Worm (Caenorhabditis elegans): ENCODE results near the gene Y53F4B.51.
A peak's percentile ranks its signal among the peaks of the same experiment; 100 is the strongest.
"Not testable (repeated sequence)": the region's sequence is repeated elsewhere in the genome, so short reads cannot be mapped to it uniquely, and the experiment has no call there.

The Y53F4B.51 gene

DNA sequence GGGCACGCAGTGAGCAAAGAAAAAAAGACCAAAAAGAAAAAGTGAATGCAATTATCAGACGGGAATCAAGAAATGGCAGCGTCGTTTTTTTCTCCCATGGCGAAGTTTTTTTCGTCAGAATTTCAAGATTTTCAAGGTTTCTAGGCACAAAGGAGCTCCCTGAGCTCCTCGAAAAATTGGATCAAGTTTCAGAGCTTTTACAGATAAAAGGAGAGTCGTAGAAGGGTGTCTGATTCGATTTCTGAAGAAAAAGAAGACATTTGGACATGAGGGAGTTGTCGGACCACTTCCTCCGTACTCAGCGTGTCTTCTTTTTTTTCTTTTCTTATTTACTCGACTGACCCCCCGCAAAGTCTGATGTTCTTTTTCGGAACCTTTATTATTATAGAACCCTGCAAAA, 1.4 kb upstream of the Y53F4B.51 start:
- no peak for TF ChIP-seq klf-2 (GFP tag; conservative IDR thresholded peaks at IDR 0.05)
- no peak for TF ChIP-seq ztf-23 (GFP tag; IDR thresholded peaks at IDR 0.05)
- no peak for TF ChIP-seq T22C8.4 (GFP tag; IDR thresholded peaks at IDR 0.05)
- TF ChIP-seq tab-1 (GFP tag; IDR thresholded peaks at IDR 0.05): no peak
- no peak for TF ChIP-seq ref-1 (GFP tag; conservative IDR thresholded peaks at IDR 0.05)
- no peak for TF ChIP-seq ztf-29 (GFP tag; IDR thresholded peaks at IDR 0.05)
- TF ChIP-seq flt-1 (GFP tag; IDR thresholded peaks at IDR 0.05): no peak
- TF ChIP-seq med-1 (GFP tag; optimal IDR thresholded peaks at IDR 0.05; ENCODE audit: insufficient read depth): no peak
- no peak for TF ChIP-seq cog-1 (tag; optimal IDR thresholded peaks at IDR 0.05)

DNA sequence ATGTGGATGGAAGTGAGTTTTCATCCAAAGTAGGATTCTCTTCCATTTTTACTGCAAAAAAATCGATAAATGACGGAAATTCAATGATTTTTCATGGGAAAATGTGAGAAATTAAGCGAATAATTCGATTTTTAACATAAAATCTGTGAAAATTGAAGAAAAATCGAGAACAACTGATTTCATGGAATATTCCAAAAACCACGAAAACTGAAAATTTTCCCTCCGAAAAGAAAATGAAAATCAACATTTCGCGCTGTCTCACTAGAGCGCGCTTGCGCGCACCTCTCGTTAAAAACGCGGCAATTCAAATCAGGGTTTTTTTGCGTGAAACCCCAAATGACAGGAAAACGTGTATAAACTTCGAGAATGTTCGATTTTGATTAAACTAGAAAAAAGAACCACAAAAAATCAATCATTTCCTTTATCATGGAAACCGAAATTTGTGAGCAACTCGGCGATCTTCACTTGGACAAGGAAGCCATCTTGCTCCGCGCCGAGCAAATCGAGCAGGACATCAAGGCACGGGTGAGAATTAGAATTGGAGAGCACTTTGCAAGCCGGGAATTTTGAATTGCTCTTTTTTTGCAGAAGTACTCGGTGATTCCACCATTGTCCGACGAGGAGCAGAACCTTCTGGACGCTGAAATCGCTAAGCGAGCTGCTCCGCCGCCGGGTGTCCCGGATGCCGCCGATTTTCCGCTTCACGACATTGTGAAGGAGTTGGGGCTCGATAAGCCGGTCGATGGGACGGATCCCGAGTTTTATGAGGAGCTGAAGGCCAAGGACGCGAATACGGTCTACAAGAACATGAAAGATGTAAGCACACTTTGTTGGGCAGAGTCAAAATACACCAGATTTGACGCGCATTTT, 3.6 kb downstream of the Y53F4B.51 start, which contains the start of the genes Y53F4B.9 and Y53F4B.11:
TSS of gene Y53F4B.9 (minus strand) at position 51 of the 870 bp plus-strand sequence.
TSS of gene Y53F4B.11 (plus strand) at position 383 of the 870 bp plus-strand sequence.
- no peak for TF ChIP-seq klf-2 (GFP tag; conservative IDR thresholded peaks at IDR 0.05)
- TF ChIP-seq cog-1 (tag; optimal IDR thresholded peaks at IDR 0.05): peak; percentile 4
- no peak for TF ChIP-seq ztf-23 (GFP tag; IDR thresholded peaks at IDR 0.05)

DNA sequence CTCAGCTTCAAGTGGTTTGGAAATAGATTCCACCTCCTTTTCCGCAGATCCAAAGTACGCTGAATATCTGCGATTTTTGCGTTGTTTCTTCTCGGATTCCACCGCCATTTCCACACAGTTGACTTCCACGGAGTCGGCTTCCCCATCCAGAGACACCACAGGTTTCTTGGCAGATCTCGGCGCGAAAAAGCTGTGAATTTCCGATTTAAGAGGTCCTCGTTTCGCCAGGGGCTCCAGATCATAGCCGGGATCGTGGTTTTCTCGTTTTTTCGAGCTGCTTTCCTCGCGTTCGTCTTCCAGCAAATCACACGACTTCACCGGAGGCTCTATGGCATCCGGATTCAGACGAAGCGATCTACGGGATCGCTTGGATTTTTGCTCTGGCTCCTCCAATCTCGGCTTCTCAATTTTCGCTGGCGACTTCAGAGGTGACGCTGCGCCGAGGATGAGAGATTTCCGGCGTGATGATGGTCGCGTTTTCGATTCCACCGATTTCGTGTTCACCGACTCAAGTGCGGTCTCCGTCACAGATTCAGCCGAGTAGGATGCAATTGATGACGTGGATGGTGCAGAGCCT, 5.7 kb downstream of the Y53F4B.51 start:
- TF ChIP-seq tab-1 (GFP tag; IDR thresholded peaks at IDR 0.05) (no peak), ztf-23 (GFP tag; IDR thresholded peaks at IDR 0.05) (no peak), klf-2 (GFP tag; conservative IDR thresholded peaks at IDR 0.05) (no peak), cog-1 (tag; optimal IDR thresholded peaks at IDR 0.05) (no peak), flt-1 (GFP tag; IDR thresholded peaks at IDR 0.05) (no peak)

DNA sequence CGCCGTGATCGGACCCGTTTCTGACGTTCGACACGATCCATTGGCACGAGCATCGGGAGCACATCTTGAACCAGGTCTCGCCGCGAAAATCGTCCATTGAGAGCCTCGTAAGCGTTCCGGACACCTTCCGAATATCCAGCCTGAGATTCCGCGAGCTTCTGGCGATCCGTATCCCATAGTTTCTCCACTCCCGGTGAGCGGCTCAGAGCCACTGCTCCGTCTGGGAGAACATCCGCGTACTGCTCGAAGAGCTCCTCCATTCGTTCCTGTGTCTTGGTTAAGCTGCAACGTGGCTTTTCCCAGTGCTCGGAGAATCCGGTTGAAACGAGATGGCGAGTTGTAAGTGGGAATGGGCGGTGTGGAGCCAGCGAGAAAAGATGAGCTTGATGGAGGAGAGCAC, 9.1 kb downstream of the Y53F4B.51 start:
- no peak for TF ChIP-seq ztf-29 (GFP tag; IDR thresholded peaks at IDR 0.05)
- TF ChIP-seq ztf-23 (GFP tag; IDR thresholded peaks at IDR 0.05): no peak
- TF ChIP-seq flt-1 (GFP tag; IDR thresholded peaks at IDR 0.05): no peak
- no peak for TF ChIP-seq med-1 (GFP tag; optimal IDR thresholded peaks at IDR 0.05; ENCODE audit: insufficient read depth)
- no peak for TF ChIP-seq tab-1 (GFP tag; IDR thresholded peaks at IDR 0.05)

DNA sequence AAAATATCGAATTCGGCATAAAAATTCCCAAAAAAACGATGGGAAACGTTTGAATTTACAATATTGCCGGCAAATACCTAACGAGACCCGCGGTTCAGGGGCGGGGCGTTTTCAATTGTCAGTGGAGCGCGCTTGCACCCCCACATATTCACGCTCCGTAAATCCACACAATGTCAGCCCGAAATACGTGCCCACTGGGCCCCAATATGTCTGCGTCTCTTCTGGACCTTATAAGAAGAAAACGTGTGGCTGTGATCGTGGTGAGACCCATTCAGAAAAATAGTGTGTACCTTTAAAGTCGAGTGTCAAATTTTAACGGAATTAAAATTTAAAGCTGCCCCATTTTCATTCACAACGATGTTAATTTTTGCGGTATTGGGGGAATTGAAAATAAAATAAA, 9.7 kb downstream of the Y53F4B.51 start:
- TF ChIP-seq klf-2 (GFP tag; conservative IDR thresholded peaks at IDR 0.05) (no peak), flt-1 (GFP tag; IDR thresholded peaks at IDR 0.05) (no peak), ztf-23 (GFP tag; IDR thresholded peaks at IDR 0.05) (no peak), cog-1 (tag; optimal IDR thresholded peaks at IDR 0.05) (no peak), tab-1 (GFP tag; IDR thresholded peaks at IDR 0.05) (no peak), T22C8.4 (GFP tag; IDR thresholded peaks at IDR 0.05) (no peak), ztf-29 (GFP tag; IDR thresholded peaks at IDR 0.05) (no peak), med-1 (GFP tag; optimal IDR thresholded peaks at IDR 0.05; ENCODE audit: insufficient read depth) (no peak), ref-1 (GFP tag; conservative IDR thresholded peaks at IDR 0.05) (no peak)

DNA sequence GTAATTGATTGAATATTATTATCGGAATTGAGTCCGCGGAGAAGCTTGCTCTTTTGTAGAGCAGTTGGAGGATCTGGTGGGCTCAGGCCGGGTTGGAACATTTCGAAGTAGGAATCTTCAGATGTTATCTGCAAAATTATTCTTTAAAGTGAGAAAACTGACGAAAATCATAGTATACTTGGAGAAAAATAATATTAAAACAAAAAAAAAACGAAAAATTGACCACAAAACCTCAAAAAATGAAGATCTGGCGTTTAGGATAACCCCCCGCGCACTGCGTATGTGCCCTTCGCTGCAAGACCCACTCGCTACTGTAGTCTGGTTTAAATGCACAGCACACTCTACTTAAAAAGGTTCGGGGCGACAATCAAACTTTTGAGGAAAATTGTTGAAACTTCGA, 10.8 kb downstream of the Y53F4B.51 start, which contains the start of gene Y53F4B.10:
TSS of gene Y53F4B.10 (minus strand) at position 101 of the 400 bp plus-strand sequence.
- TF ChIP-seq ztf-23 (GFP tag; IDR thresholded peaks at IDR 0.05): no peak
- no peak for TF ChIP-seq ref-1 (GFP tag; conservative IDR thresholded peaks at IDR 0.05)
- TF ChIP-seq T22C8.4 (GFP tag; IDR thresholded peaks at IDR 0.05): no peak
- no peak for TF ChIP-seq tab-1 (GFP tag; IDR thresholded peaks at IDR 0.05)
- TF ChIP-seq klf-2 (GFP tag; conservative IDR thresholded peaks at IDR 0.05): no peak
- TF ChIP-seq flt-1 (GFP tag; IDR thresholded peaks at IDR 0.05): no peak
- no peak for TF ChIP-seq med-1 (GFP tag; optimal IDR thresholded peaks at IDR 0.05; ENCODE audit: insufficient read depth)
- no peak for TF ChIP-seq cog-1 (tag; optimal IDR thresholded peaks at IDR 0.05)
- no peak for TF ChIP-seq ztf-29 (GFP tag; IDR thresholded peaks at IDR 0.05)

DNA sequence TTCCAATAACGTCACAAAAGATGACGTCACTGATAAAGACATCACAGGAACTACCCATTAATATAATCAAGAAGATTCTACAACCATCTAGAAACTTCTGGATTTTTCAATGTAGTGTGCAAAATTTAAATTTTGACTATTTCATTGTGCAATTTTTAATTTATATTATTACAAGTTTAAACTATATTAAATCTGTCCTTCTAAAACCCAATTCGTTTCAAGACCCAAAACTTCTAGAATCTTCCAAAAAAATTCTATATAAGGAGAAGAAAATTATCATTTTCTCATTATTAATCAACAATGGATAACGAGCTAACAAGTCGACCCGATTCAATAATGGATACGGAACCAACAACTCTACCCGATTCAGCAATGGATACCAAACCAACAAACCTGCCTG, 21.6 kb downstream of the Y53F4B.51 start, which contains the start of gene Y53F4B.7:
TSS of gene Y53F4B.7 (plus strand) at position 301 of the 400 bp plus-strand sequence.
- TF ChIP-seq ztf-23, ztf-29, T22C8.4 (GFP tag; IDR thresholded peaks at IDR 0.05): not testable (repeated sequence)

DNA sequence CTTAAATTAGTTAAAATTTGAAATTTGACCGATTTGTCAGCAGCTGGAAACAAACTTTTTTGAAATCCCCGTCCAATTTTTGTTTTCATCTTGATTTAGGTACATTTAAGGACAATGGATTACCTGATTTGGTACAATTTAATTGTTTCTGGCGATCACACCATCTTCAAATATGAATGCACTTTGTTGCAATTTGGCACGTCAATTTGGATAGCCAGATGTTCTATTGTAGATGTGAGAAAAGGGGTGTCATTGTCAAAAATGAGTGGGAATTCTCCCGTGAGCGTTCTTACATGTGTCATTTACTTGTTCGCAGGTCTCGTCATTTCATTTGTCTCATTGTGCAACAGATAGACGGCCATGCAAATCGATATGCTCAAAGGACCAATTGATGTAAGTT, 26.1 kb downstream of the Y53F4B.51 start, which contains the start of gene Y53F4B.43:
TSS of gene Y53F4B.43 (plus strand) at position 301 of the 400 bp plus-strand sequence.
- not testable (repeated sequence) for TF ChIP-seq flt-1, ztf-29, T22C8.4 (GFP tag; IDR thresholded peaks at IDR 0.05)

DNA sequence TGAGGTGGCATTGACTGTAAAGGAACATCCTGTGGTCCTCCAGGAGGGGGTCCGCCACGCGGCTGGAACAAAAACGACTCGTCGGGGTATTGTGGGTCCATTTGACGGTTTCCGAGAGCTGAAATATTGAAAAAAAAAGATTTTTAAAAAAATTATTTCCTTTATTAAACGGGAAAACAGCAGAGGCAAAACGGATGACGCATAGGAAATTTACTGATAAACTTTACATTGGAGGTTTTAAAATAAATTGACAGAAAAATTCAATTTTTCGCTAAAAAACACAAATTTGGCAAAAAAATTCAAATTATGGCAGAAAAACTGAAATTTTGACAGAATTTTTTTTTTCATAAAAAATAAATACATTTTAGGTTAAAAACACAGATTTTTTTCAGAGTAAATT, 30.3 kb downstream of the Y53F4B.51 start, which contains the start of gene Y53F4B.5:
TSS of gene Y53F4B.5 (minus strand) at position 101 of the 400 bp plus-strand sequence.
- no peak for TF ChIP-seq ztf-29 (GFP tag; IDR thresholded peaks at IDR 0.05)
- no peak for TF ChIP-seq klf-2 (GFP tag; conservative IDR thresholded peaks at IDR 0.05)
- TF ChIP-seq T22C8.4 (GFP tag; IDR thresholded peaks at IDR 0.05): no peak
- no peak for TF ChIP-seq flt-1 (GFP tag; IDR thresholded peaks at IDR 0.05)
- TF ChIP-seq tab-1 (GFP tag; IDR thresholded peaks at IDR 0.05): no peak
- no peak for TF ChIP-seq med-1 (GFP tag; optimal IDR thresholded peaks at IDR 0.05; ENCODE audit: insufficient read depth)
- no peak for TF ChIP-seq cog-1 (tag; optimal IDR thresholded peaks at IDR 0.05)
- TF ChIP-seq ztf-23 (GFP tag; IDR thresholded peaks at IDR 0.05): no peak
- TF ChIP-seq ref-1 (GFP tag; conservative IDR thresholded peaks at IDR 0.05): no peak
